Fruit fly (Drosophila melanogaster) whole organism, embryonic: ENCODE results near the gene psh.
A peak's percentile ranks its signal among the peaks of the same experiment; 100 is the strongest.

Source experiments
- Blimp-1 ChIP-seq: fragments of 200-800 bp; sonication (Bioruptor generic); optimal IDR thresholded peaks from 3 replicates; lab custom pipeline; 2018; ENCODE audit warnings: missing biosample characterization, missing genetic modification characterization, mild to moderate bottlenecking, moderate library complexity, missing genetic modification reagents
- CG4282 ChIP-seq: fragments of 200-800 bp; sonication (Bioruptor generic); optimal IDR thresholded peaks from 2 replicates; lab custom pipeline; 2016; ENCODE audit warnings: missing biosample characterization, missing genetic modification characterization
- Optix ChIP-seq: fragments of 200-800 bp; sonication (Bioruptor generic); IDR thresholded peaks from 3 replicates; pipeline ENCODE4 v1.3.6; 2022; ENCODE audit warnings: missing biosample characterization, missing genetic modification characterization
- Ptx1 ChIP-seq: fragments of 200-800 bp; sonication (Bioruptor generic); IDR thresholded peaks from 2 replicates; pipeline ENCODE4 v1.3.6; 2022; ENCODE audit warnings: missing biosample characterization, missing genetic modification characterization
- chif ChIP-seq, 2 experiments: fragments of 200-800 bp; sonication (Bioruptor generic); optimal IDR thresholded peaks; 3 replicates each; lab custom pipeline; 2016; ENCODE audit warnings: missing biosample characterization in 2 of 2, missing genetic modification characterization in 2 of 2
- dimm ChIP-seq: fragments of 200-800 bp; sonication (Bioruptor generic); IDR thresholded peaks from 2 replicates; pipeline ENCODE4 v1.3.6; 2022; ENCODE audit warnings: missing biosample characterization, missing genetic modification characterization
- fru ChIP-seq: fragments of >200 bp; optimal IDR thresholded peaks from 2 replicates; lab custom pipeline; 2017
- tio ChIP-seq: fragments of 200-800 bp; sonication (Bioruptor generic); optimal IDR thresholded peaks from 2 replicates; lab custom pipeline; 2017; ENCODE audit warnings: missing biosample characterization, missing genetic modification characterization, inconsistent platforms

DNA sequence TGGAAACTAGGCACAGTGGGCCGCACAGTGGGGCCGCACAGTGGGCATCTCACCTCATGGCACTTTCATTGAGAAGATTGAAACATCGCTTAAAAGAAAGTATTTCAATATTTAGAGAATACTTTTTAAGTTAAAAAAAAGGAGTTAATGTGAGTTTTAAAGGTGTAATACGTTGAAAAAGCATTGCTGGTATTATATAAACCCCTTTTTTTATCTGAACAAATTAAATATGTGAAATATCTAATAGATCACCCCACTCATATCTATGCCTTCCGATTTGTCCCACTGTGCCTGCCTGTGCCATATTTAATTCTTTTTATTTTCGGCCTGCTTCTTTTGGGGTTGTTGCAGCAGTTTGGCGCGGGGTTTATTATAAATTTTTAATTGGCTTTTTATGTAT lies 46.6 kb upstream of the psh start:
- TF ChIP-seq tio (no peak), fru (no peak), Ptx1 (GFP tag; lab: Robert Waterston, UW) (no peak; the same call in none of the 2 replicates), Blimp-1 (GFP tag; lab: Kevin White, UChicago) (peak; percentile 31), CG4282 (GFP tag; lab: Kevin White, UChicago) (no peak), chif (GFP tag; optimal IDR thresholded peaks at IDR 0.05; lab: Kevin White, UChicago) (no peak), Optix (GFP tag; lab: Robert Waterston, UW) (no peak), dimm (GFP tag; lab: Robert Waterston, UW) (no peak)
